Fruit fly (Drosophila melanogaster) whole organism, embryonic: ENCODE results near the gene Ndfip.

Experiments used
- CG11723 ChIP-seq: fragments of 200-800 bp; sonication (Bioruptor generic); optimal IDR thresholded peaks from 2 replicates; lab custom pipeline; 2017; ENCODE audit warnings: missing biosample characterization, mild to moderate bottlenecking, missing genetic modification characterization
- CG12219 ChIP-seq: fragments of 200-800 bp; sonication (Bioruptor generic); optimal IDR thresholded peaks from 3 replicates; lab custom pipeline; 2018; ENCODE audit warnings: missing biosample characterization, mild to moderate bottlenecking, missing genetic modification characterization
- CG12942 ChIP-seq: fragments of 200-800 bp; sonication (Bioruptor generic); optimal IDR thresholded peaks from 3 replicates; lab custom pipeline; 2016; ENCODE audit warnings: missing biosample characterization, missing genetic modification characterization
- CG15514 ChIP-seq: fragments of 200-800 bp; sonication (Bioruptor generic); optimal IDR thresholded peaks from 3 replicates; lab custom pipeline; 2017; ENCODE audit warnings: missing biosample characterization, missing genetic modification characterization, mild to moderate bottlenecking, moderate library complexity, missing genetic modification reagents
- CG17328 ChIP-seq: fragments of 200-800 bp; sonication (Bioruptor generic); IDR thresholded peaks from 2 replicates; pipeline ENCODE4 v1.3.6; 2022; ENCODE audit warnings: missing biosample characterization, missing genetic modification characterization
- CG17829 ChIP-seq: fragments of 200-800 bp; optimal IDR thresholded peaks from 2 replicates; lab custom pipeline; 2019; ENCODE audit warnings: missing biosample characterization, mild to moderate bottlenecking, missing genetic modification characterization, moderate library complexity
- CG1792 ChIP-seq: fragments of 200-800 bp; sonication (Bioruptor generic); optimal IDR thresholded peaks from 2 replicates; lab custom pipeline; 2016; ENCODE audit warnings: missing biosample characterization, missing genetic modification characterization
- CG2116 ChIP-seq: fragments of 200-800 bp; sonication (Bioruptor generic); optimal IDR thresholded peaks from 3 replicates; lab custom pipeline; 2018; ENCODE audit warnings: missing biosample characterization, mild to moderate bottlenecking, missing genetic modification characterization
- CG4707 ChIP-seq: fragments of 200-800 bp; sonication (Bioruptor generic); optimal IDR thresholded peaks from 2 replicates; lab custom pipeline; 2018; ENCODE audit warnings: missing biosample characterization, mild to moderate bottlenecking, missing genetic modification characterization, moderate library complexity
- CG4854 ChIP-seq: fragments of 200-800 bp; sonication (Bioruptor generic); optimal IDR thresholded peaks from 2 replicates; lab custom pipeline; 2016; ENCODE audit warnings: missing biosample characterization, missing genetic modification characterization, inconsistent platforms
- CG5245 ChIP-seq: fragments of 200-800 bp; sonication (Bioruptor generic); optimal IDR thresholded peaks from 3 replicates; lab custom pipeline; 2016; ENCODE audit warnings: missing biosample characterization, missing genetic modification characterization
- CG7745 ChIP-seq: fragments of 200-800 bp; sonication (Bioruptor generic); optimal IDR thresholded peaks from 2 replicates; lab custom pipeline; 2018; ENCODE audit warnings: missing biosample characterization, mild to moderate bottlenecking, missing genetic modification characterization, moderate library complexity
- Dek ChIP-seq: fragments of 200-800 bp; sonication (Bioruptor generic); optimal IDR thresholded peaks from 3 replicates; lab custom pipeline; 2019; ENCODE audit warnings: missing biosample characterization, mild to moderate bottlenecking, missing genetic modification characterization, moderate library complexity
- Dip3 ChIP-seq: fragments of 200-800 bp; sonication (Bioruptor generic); optimal IDR thresholded peaks from 3 replicates; lab custom pipeline; 2016; ENCODE audit warnings: missing biosample characterization, missing genetic modification characterization
- Ets65A ChIP-seq: fragments of 200-800 bp; sonication (Bioruptor generic); peaks from one replicate; lab custom pipeline; 2016; ENCODE audit warnings: missing biosample characterization, missing genetic modification characterization
- Ets97D ChIP-seq: fragments of 200-800 bp; sonication (Bioruptor generic); optimal IDR thresholded peaks from 3 replicates; lab custom pipeline; 2016; ENCODE audit warnings: missing biosample characterization, missing genetic modification characterization
- GATAe ChIP-seq: fragments of 200-800 bp; sonication (Bioruptor generic); conservative IDR thresholded peaks from 2 replicates; pipeline ENCODE4 v1.3.6; 2022; ENCODE audit warnings: missing biosample characterization, missing genetic modification characterization
- Meics ChIP-seq: fragments of 200-800 bp; sonication (Bioruptor generic); optimal IDR thresholded peaks from 2 replicates; lab custom pipeline; 2017; ENCODE audit warnings: missing biosample characterization, mild to moderate bottlenecking, missing genetic modification characterization
- Ravus ChIP-seq: fragments of 200-800 bp; sonication (Bioruptor generic); IDR thresholded peaks from 2 replicates; pipeline ENCODE4 v1.3.6; 2022; ENCODE audit warnings: missing biosample characterization, missing genetic modification characterization
- Scr ChIP-seq: fragments of 200-800 bp; sonication (Bioruptor generic); IDR thresholded peaks from 2 replicates; pipeline ENCODE4 v1.3.6; 2022; ENCODE audit warnings: missing biosample characterization, missing genetic modification characterization; ENCODE audit not compliant: partially characterized antibody
- Sox102F ChIP-seq: fragments of 200-800 bp; sonication (Bioruptor generic); optimal IDR thresholded peaks from 2 replicates; lab custom pipeline; 2018; ENCODE audit warnings: missing biosample characterization, mild to moderate bottlenecking, missing genetic modification characterization, moderate library complexity
- TFAM ChIP-seq: fragments of 200-800 bp; sonication (Bioruptor generic); optimal IDR thresholded peaks from 2 replicates; lab custom pipeline; 2017; ENCODE audit warnings: missing biosample characterization, missing genetic modification characterization, inconsistent platforms
- Vsx1 ChIP-seq: fragments of 200-800 bp; sonication (Bioruptor generic); optimal IDR thresholded peaks from 2 replicates; lab custom pipeline; 2017; ENCODE audit warnings: missing biosample characterization, mild to moderate bottlenecking, missing genetic modification characterization, missing genetic modification reagents
- ab ChIP-seq: fragments of 200-800 bp; sonication (Bioruptor generic); optimal IDR thresholded peaks from 2 replicates; lab custom pipeline; 2016; ENCODE audit warnings: missing biosample characterization, missing genetic modification characterization
- bsh ChIP-seq, 2 experiments: fragments of 200-800 bp; sonication (Bioruptor generic); optimal IDR thresholded peaks; 2 replicates each; lab custom pipeline; 2017 to 2018; ENCODE audit warnings: mild to moderate bottlenecking in 2 of 2, missing biosample characterization in 2 of 2, missing genetic modification characterization in 2 of 2, moderate library complexity in 1 of 2
- cg ChIP-seq: fragments of 200-800 bp; sonication (Bioruptor generic); optimal IDR thresholded peaks from 3 replicates; lab custom pipeline; 2019; ENCODE audit warnings: missing biosample characterization, mild to moderate bottlenecking, missing genetic modification characterization, moderate library complexity
- crc ChIP-seq: fragments of 200-800 bp; sonication (Bioruptor generic); optimal IDR thresholded peaks from 2 replicates; lab custom pipeline; 2016; ENCODE audit warnings: missing biosample characterization, missing genetic modification characterization
- croc ChIP-seq: fragments of 200-800 bp; sonication (Bioruptor generic); conservative IDR thresholded peaks from 3 replicates; pipeline ENCODE4 v1.3.6; 2022; ENCODE audit warnings: missing biosample characterization, missing genetic modification characterization
- dmrt11E ChIP-seq: fragments of 200-800 bp; sonication (Bioruptor generic); optimal IDR thresholded peaks from 3 replicates; lab custom pipeline; 2018; ENCODE audit warnings: missing biosample characterization, mild to moderate bottlenecking, missing genetic modification characterization, moderate library complexity
- dmrt99B ChIP-seq: fragments of 200-800 bp; sonication (Bioruptor generic); optimal IDR thresholded peaks from 2 replicates; lab custom pipeline; 2018; ENCODE audit warnings: missing biosample characterization, mild to moderate bottlenecking, missing genetic modification characterization, moderate library complexity
- emc ChIP-seq: fragments of 200-800 bp; sonication (Bioruptor generic); optimal IDR thresholded peaks from 2 replicates; lab custom pipeline; 2016; ENCODE audit warnings: missing biosample characterization, missing genetic modification characterization
- ewg ChIP-seq: fragments of 200-800 bp; sonication (Bioruptor generic); optimal IDR thresholded peaks from 3 replicates; lab custom pipeline; 2017; ENCODE audit warnings: mild to moderate bottlenecking, missing biosample characterization, missing genetic modification reagents, missing genetic modification characterization
- jigr1 ChIP-seq: fragments of 200-800 bp; sonication (Bioruptor generic); IDR thresholded peaks from 3 replicates; pipeline ENCODE4 v1.3.6; 2022; ENCODE audit warnings: missing biosample characterization, missing genetic modification characterization
- jing ChIP-seq: fragments of 200-800 bp; sonication (Bioruptor generic); optimal IDR thresholded peaks from 2 replicates; lab custom pipeline; 2018; ENCODE audit warnings: missing biosample characterization, mild to moderate bottlenecking, missing genetic modification characterization
- luna ChIP-seq: fragments of 200-800 bp; sonication (Bioruptor generic); optimal IDR thresholded peaks from 2 replicates; lab custom pipeline; 2016; ENCODE audit warnings: missing biosample characterization, missing genetic modification characterization
- org-1 ChIP-seq: fragments of 200-800 bp; sonication (Bioruptor generic); optimal IDR thresholded peaks from 2 replicates; lab custom pipeline; 2017; ENCODE audit warnings: missing biosample characterization, missing genetic modification characterization
- pita ChIP-seq: fragments of 200-800 bp; sonication (Bioruptor generic); optimal IDR thresholded peaks from 2 replicates; lab custom pipeline; 2017; ENCODE audit warnings: missing biosample characterization, mild to moderate bottlenecking, missing genetic modification characterization
- pros ChIP-seq: fragments of 200-800 bp; sonication (Bioruptor generic); optimal IDR thresholded peaks from 3 replicates; lab custom pipeline; 2019; ENCODE audit warnings: missing biosample characterization, mild to moderate bottlenecking, missing genetic modification characterization, moderate library complexity
- row ChIP-seq: fragments of 200-800 bp; sonication (Bioruptor generic); IDR thresholded peaks from 3 replicates; pipeline ENCODE4 v1.3.6; 2022; ENCODE audit warnings: missing biosample characterization, missing genetic modification characterization
- slou ChIP-seq: fragments of 200-800 bp; sonication (Bioruptor generic); optimal IDR thresholded peaks from 3 replicates; lab custom pipeline; 2016; ENCODE audit warnings: missing biosample characterization, missing genetic modification characterization
- sna ChIP-seq: fragments of 200-800 bp; sonication (Bioruptor generic); IDR thresholded peaks from 2 replicates; pipeline ENCODE4 v1.3.6; 2022; ENCODE audit warnings: missing biosample characterization, missing genetic modification characterization; ENCODE audit not compliant: partially characterized antibody
- sr ChIP-seq: fragments of 200-800 bp; sonication (Bioruptor generic); IDR thresholded peaks from 3 replicates; pipeline ENCODE4 v1.3.6; 2022; ENCODE audit warnings: missing biosample characterization, missing genetic modification characterization
- ssp ChIP-seq: fragments of 200-800 bp; sonication (Bioruptor generic); IDR thresholded peaks from 2 replicates; pipeline ENCODE4 v1.3.6; 2022; ENCODE audit warnings: missing biosample characterization, missing genetic modification characterization
- stwl ChIP-seq: fragments of 200-800 bp; sonication (Bioruptor generic); optimal IDR thresholded peaks from 3 replicates; lab custom pipeline; 2018; ENCODE audit warnings: missing biosample characterization, mild to moderate bottlenecking, missing genetic modification characterization, moderate library complexity
- tll ChIP-seq, 2 experiments: fragments of 200-800 bp in 1 of 2; fragments of >200 bp in 1 of 2; sonication (Bioruptor generic) in 1 of 2; optimal IDR thresholded peaks; 2 replicates each; lab custom pipeline; 2017 to 2019; ENCODE audit warnings: missing biosample characterization in 2 of 2, missing genetic modification characterization in 2 of 2, mild to moderate bottlenecking in 1 of 2, moderate library complexity in 1 of 2
- vvl ChIP-seq: fragments of 200-800 bp; sonication (Bioruptor generic); IDR thresholded peaks from 2 replicates; pipeline ENCODE4 v1.3.6; 2022; ENCODE audit warnings: missing biosample characterization, missing genetic modification characterization
- wdn ChIP-seq: fragments of 200-800 bp; sonication (Bioruptor generic); IDR thresholded peaks from 2 replicates; pipeline ENCODE4 v1.3.6; 2022; ENCODE audit warnings: missing biosample characterization, missing genetic modification characterization
- wor ChIP-seq: fragments of 200-800 bp; sonication (Bioruptor generic); IDR thresholded peaks from 2 replicates; pipeline ENCODE4 v1.3.6; 2022; ENCODE audit warnings: missing biosample characterization, missing genetic modification characterization
- yki ChIP-seq: fragments of >200 bp; optimal IDR thresholded peaks from 3 replicates; lab custom pipeline; 2018

Gene Ndfip

DNA sequence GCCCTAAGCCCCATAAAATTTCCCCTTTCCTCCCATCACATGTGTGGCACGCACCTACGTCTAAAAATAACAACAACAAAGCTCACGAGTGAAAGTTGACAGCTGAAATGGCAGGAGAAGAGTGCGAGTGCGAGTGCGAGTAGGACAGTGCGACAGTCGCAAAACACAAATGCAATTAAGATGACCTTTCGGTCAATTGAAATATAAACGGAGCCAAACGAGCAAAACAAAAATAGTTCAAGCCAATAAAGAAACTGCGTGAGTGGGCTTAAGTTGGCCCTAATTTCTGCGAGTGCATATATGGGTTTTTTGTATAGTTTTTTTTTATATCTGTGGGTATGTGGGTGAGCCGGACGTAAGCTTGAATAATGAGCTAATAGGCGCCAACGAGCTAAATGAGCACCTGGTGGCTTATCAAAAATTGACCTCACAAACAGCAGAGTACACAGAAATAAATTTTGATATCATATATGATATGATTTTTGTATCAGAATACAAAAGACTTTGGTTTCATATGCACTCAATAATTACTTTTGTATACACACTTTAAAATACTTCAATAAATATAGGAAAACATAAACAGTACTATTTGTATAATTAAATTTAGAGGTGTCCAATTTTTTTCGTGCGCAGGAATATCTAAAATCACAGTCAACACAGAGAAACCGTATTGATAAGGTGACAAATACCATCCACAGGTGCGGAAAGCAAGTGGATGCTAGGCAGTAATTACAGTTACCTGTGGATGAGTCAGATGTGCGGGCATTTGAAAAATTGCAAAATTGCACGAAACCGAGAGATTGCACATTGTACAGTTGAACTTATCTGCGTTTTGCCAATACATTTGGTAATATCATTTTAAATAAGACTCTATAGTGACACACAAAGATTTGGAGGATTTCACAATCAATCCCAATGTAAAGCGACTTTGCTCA lies 2.1 kb downstream of the Ndfip start (continued):
- TF ChIP-seq CG1792 (GFP tag; lab: Kevin White, UChicago) (no peak), cg (GFP tag; lab: Kevin White, UChicago) (no peak), CG4707 (GFP tag; lab: Kevin White, UChicago) (no peak), jigr1 (GFP tag; lab: Robert Waterston, UW) (no peak), Vsx1 (GFP tag; lab: Kevin White, UChicago) (peak; percentile 16), Ets65A (GFP tag; lab: Kevin White, UChicago) (peak; percentile 76), CG4854 (no peak), sr (no peak; the same call in 1 of the 3 replicates), Dek (tag; lab: Kevin White, UChicago) (no peak), croc (GFP tag; lab: Robert Waterston, UW) (no peak), luna (GFP tag; lab: Kevin White, UChicago) (no peak), CG15514 (GFP tag; lab: Kevin White, UChicago) (no peak), Ets97D (GFP tag; lab: Kevin White, UChicago) (no peak), emc (GFP tag; lab: Kevin White, UChicago) (no peak), GATAe (GFP tag; lab: Robert Waterston, UW) (no peak), jing (GFP tag; lab: Kevin White, UChicago) (no peak), Meics (GFP tag; lab: Kevin White, UChicago) (peak; percentile 39), Scr (GFP tag; lab: Robert Waterston, UW) (no peak), tll (GFP tag; optimal IDR thresholded peaks at IDR 0.05; lab: Kevin White, UChicago) (no peak), yki (lab: Kevin White, UChicago) (no peak), ssp (GFP tag; lab: Robert Waterston, UW) (no peak), CG11723 (no peak), sna (GFP tag; lab: Robert Waterston, UW) (no peak), CG5245 (GFP tag; lab: Kevin White, UChicago) (no peak), TFAM (no peak), CG2116 (GFP tag; lab: Kevin White, UChicago) (peak; percentile 5), CG12942 (GFP tag; lab: Kevin White, UChicago) (no peak), ab (GFP tag; lab: Kevin White, UChicago) (no peak), ewg (no peak), Ravus (GFP tag; lab: Robert Waterston, UW) (no peak), vvl (GFP tag; lab: Robert Waterston, UW) (peak; percentile 29; the same call in 1 of the 2 replicates), Sox102F (GFP tag; lab: Kevin White, UChicago) (peak; percentile 34), stwl (tag; lab: Kevin White, UChicago) (no peak), CG12219 (GFP tag; lab: Kevin White, UChicago) (no peak), pros (GFP tag; lab: Kevin White, UChicago) (no peak), CG7745 (tag; lab: Kevin White, UChicago) (no peak), CG17829 (tag; lab: Kevin White, UChicago) (peak; percentile 20), CG17328 (peak; percentile 45; the same call in 1 of the 2 replicates), row (GFP tag; lab: Robert Waterston, UW) (peak; percentile 52; the same call in 2 of the 3 replicates), dmrt99B (tag; lab: Kevin White, UChicago) (peak; percentile 48), wor (GFP tag; lab: Robert Waterston, UW) (no peak), slou (no peak), crc (GFP tag; lab: Kevin White, UChicago) (no peak), bsh (GFP tag; optimal IDR thresholded peaks at IDR 0.05; lab: Kevin White, UChicago) (no peak), org-1 (GFP tag; lab: Kevin White, UChicago) (no peak), dmrt11E (tag; lab: Kevin White, UChicago) (no peak), Dip3 (GFP tag; lab: Kevin White, UChicago) (no peak), pita (GFP tag; lab: Kevin White, UChicago) (no peak), wdn (GFP tag; lab: Robert Waterston, UW) (no peak)
